Worm (Caenorhabditis elegans) whole organism, L2 larva: ENCODE measurements around the gene rsf-1.

ENCODE experiments used
- ZK546.5 ChIP-seq: sonication (generic microtip); optimal IDR thresholded peaks from 2 replicates; lab custom pipeline; 2017; ENCODE audit warnings: missing biosample characterization, missing genetic modification characterization
- ama-1 ChIP-seq: fragments of 150-350 bp; optimal IDR thresholded peaks from 2 replicates; lab custom pipeline; 2018; ENCODE audit warnings: inconsistent platforms
- egl-27 ChIP-seq: sonication (generic microtip); optimal IDR thresholded peaks from 3 replicates; lab custom pipeline; 2017; ENCODE audit warnings: missing biosample characterization, missing genetic modification reagents, missing genetic modification characterization
- mab-5 ChIP-seq: fragments of 150-350 bp; optimal IDR thresholded peaks from 2 replicates; lab custom pipeline; 2014; ENCODE audit warnings: missing biosample characterization, missing genetic modification characterization
- mdl-1 ChIP-seq, 2 experiments: fragments of 150-350 bp in 1 of 2; sonication (generic microtip) in 1 of 2; optimal IDR thresholded peaks; 2 replicates each; lab custom pipeline; 2017; ENCODE audit warnings: missing biosample characterization in 2 of 2, missing genetic modification characterization in 2 of 2
- nhr-129 ChIP-seq: fragments of 150-350 bp; optimal IDR thresholded peaks from 2 replicates; lab custom pipeline; 2014; ENCODE audit warnings: missing biosample characterization, missing genetic modification characterization
- nhr-237 ChIP-seq: fragments of 150-350 bp; optimal IDR thresholded peaks from 2 replicates; lab custom pipeline; 2014; ENCODE audit warnings: missing biosample characterization, missing genetic modification characterization
- nhr-77 ChIP-seq: fragments of 150-350 bp; optimal IDR thresholded peaks from 2 replicates; lab custom pipeline; 2014; ENCODE audit warnings: missing biosample characterization, missing genetic modification characterization
- unc-39 ChIP-seq: fragments of 150-350 bp; optimal IDR thresholded peaks from 2 replicates; lab custom pipeline; 2014; ENCODE audit warnings: missing biosample characterization, missing genetic modification characterization

- TF ChIP-seq nhr-129 (tag; lab: Kevin White, UChicago) (no peak), egl-27 (tag; lab: Kevin White, UChicago) (no peak), mab-5 (tag; lab: Kevin White, UChicago) (no peak), nhr-237 (tag; lab: Kevin White, UChicago) (no peak), mdl-1 (tag; optimal IDR thresholded peaks at IDR 0.05; lab: Kevin White, UChicago) (no peak), ama-1 (lab: Kevin White, UChicago) (no peak), unc-39 (no peak), ZK546.5 (tag; lab: Kevin White, UChicago) (no peak), nhr-77 (tag; lab: Kevin White, UChicago) (no peak)
Measured at ce11 chrII:11283803-11284202, 22.4 kb upstream of the rsf-1 start.
